Worm (Caenorhabditis elegans) whole organism, L4 larva: Measurements from ENCODE around the gene K01D12.9.

Experiments used
- Y105C5A.15 ChIP-seq: fragments of 200-800 bp; sonication (Bioruptor generic); IDR thresholded peaks from 2 replicates; pipeline ENCODE4 v1.3.6; 2022; ENCODE audit warnings: missing genetic modification characterization, missing compliant biosample characterization
- dpl-1 ChIP-seq: fragments of 150-350 bp; optimal IDR thresholded peaks from 2 replicates; lab custom pipeline; 2014; ENCODE audit warnings: missing biosample characterization, missing genetic modification reagents, missing genetic modification characterization
- jun-1 ChIP-seq: fragments of 150-350 bp; optimal IDR thresholded peaks from 2 replicates; lab custom pipeline; 2014; ENCODE audit warnings: missing biosample characterization, missing genetic modification reagents, missing genetic modification characterization
- pqm-1 ChIP-seq: sonication (generic microtip); optimal IDR thresholded peaks from 2 replicates; lab custom pipeline; 2017; ENCODE audit warnings: missing biosample characterization, missing genetic modification characterization
- zip-11 ChIP-seq: fragments of 200-800 bp; sonication (Bioruptor generic); IDR thresholded peaks from 2 replicates; pipeline ENCODE4 v1.3.6; 2022; ENCODE audit warnings: missing genetic modification characterization, missing compliant biosample characterization

DNA sequence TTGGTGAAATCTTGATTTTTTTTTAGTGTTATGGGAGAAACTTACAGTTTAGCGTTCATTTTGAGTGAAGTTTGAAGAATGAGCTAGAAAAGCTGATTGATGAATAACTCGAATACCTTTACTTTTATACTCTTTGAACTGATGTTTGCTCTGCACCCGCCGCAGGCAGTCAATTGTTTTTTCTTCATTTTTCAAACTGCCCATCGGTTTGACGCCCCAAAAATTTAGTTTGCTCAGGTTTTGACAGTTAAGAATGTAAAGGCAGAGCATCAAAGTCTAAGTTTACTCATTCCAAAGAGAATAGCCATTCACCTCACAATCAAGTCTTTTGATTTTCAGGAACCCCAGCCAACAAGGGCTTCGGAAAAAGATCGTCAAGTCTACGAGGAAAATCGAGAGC, 42.8 kb downstream of the K01D12.9 start, which contains the start of gene fipr-1:
- TF ChIP-seq zip-11 (GFP tag; lab: Robert Waterston, UW) (no peak), jun-1 (no peak), dpl-1 (no peak), pqm-1 (no peak), Y105C5A.15 (GFP tag; lab: Robert Waterston, UW) (no peak)
